Worm (Caenorhabditis elegans) whole organism, L2 larva: ENCODE measurements around the gene B0244.4.

Source experiments
- C34F6.9 ChIP-seq: fragments of 150-350 bp; optimal IDR thresholded peaks from 2 replicates; lab custom pipeline; 2014; ENCODE audit warnings: missing biosample characterization, missing genetic modification characterization
- F13H6.1 ChIP-seq: sonication (generic microtip); optimal IDR thresholded peaks from 2 replicates; lab custom pipeline; 2016; ENCODE audit warnings: missing genetic modification characterization, missing compliant biosample characterization
- Y55F3AM.14 ChIP-seq: fragments of 200-800 bp; sonication (Bioruptor generic); optimal IDR thresholded peaks from 2 replicates; lab custom pipeline; 2018; ENCODE audit warnings: mild to moderate bottlenecking, missing genetic modification characterization, missing compliant biosample characterization
- ZK546.5 ChIP-seq: sonication (generic microtip); optimal IDR thresholded peaks from 2 replicates; lab custom pipeline; 2017; ENCODE audit warnings: missing biosample characterization, missing genetic modification characterization
- alr-1 ChIP-seq: fragments of 150-350 bp; optimal IDR thresholded peaks from 2 replicates; lab custom pipeline; 2014; ENCODE audit warnings: missing biosample characterization, missing genetic modification characterization
- aly-2 ChIP-seq: fragments of 150-350 bp; optimal IDR thresholded peaks from 2 replicates; lab custom pipeline; 2014; ENCODE audit warnings: missing biosample characterization, missing genetic modification characterization
- ama-1 ChIP-seq: fragments of 150-350 bp; optimal IDR thresholded peaks from 2 replicates; lab custom pipeline; 2018; ENCODE audit warnings: inconsistent platforms
- blmp-1 ChIP-seq: sonication (generic microtip); optimal IDR thresholded peaks from 2 replicates; lab custom pipeline; 2017; ENCODE audit warnings: missing genetic modification characterization, mild to moderate bottlenecking, missing compliant biosample characterization, antibody characterized with exemption, moderate library complexity; ENCODE audit not compliant: insufficient read depth
- ceh-82 ChIP-seq: fragments of 150-350 bp; optimal IDR thresholded peaks from 2 replicates; lab custom pipeline; 2014; ENCODE audit warnings: missing biosample characterization, missing genetic modification characterization
- crh-2 ChIP-seq: sonication (generic microtip); optimal IDR thresholded peaks from 2 replicates; lab custom pipeline; 2017; ENCODE audit warnings: missing biosample characterization, missing genetic modification characterization
- egl-27 ChIP-seq: sonication (generic microtip); optimal IDR thresholded peaks from 3 replicates; lab custom pipeline; 2017; ENCODE audit warnings: missing biosample characterization, missing genetic modification reagents, missing genetic modification characterization
- elt-1 ChIP-seq: fragments of 150-350 bp; optimal IDR thresholded peaks from 2 replicates; lab custom pipeline; 2014; ENCODE audit warnings: missing biosample characterization, missing genetic modification characterization
- fos-1 ChIP-seq: fragments of 150-350 bp; optimal IDR thresholded peaks from 2 replicates; lab custom pipeline; 2014; ENCODE audit warnings: missing biosample characterization, missing genetic modification characterization
- lin-11 ChIP-seq: fragments of 150-350 bp; sonication (generic microtip); optimal IDR thresholded peaks from 2 replicates; lab custom pipeline; 2014; ENCODE audit warnings: missing biosample characterization, missing genetic modification characterization, inconsistent platforms, mixed read lengths
- lin-13 ChIP-seq: fragments of 150-350 bp; optimal IDR thresholded peaks from 2 replicates; lab custom pipeline; 2014; ENCODE audit warnings: missing biosample characterization, missing genetic modification reagents, missing genetic modification characterization
- lsy-2 ChIP-seq, 2 experiments: fragments of 150-350 bp in 1 of 2; sonication (generic microtip) in 1 of 2; optimal IDR thresholded peaks; 2 replicates each; lab custom pipeline; 2014 to 2017; ENCODE audit warnings: missing biosample characterization in 2 of 2, missing genetic modification characterization in 2 of 2
- mab-5 ChIP-seq: fragments of 150-350 bp; optimal IDR thresholded peaks from 2 replicates; lab custom pipeline; 2014; ENCODE audit warnings: missing biosample characterization, missing genetic modification characterization
- mdl-1 ChIP-seq, 2 experiments: fragments of 150-350 bp in 1 of 2; sonication (generic microtip) in 1 of 2; optimal IDR thresholded peaks; 2 replicates each; lab custom pipeline; 2017; ENCODE audit warnings: missing biosample characterization in 2 of 2, missing genetic modification characterization in 2 of 2
- nhr-11 ChIP-seq: fragments of 150-350 bp; optimal IDR thresholded peaks from 2 replicates; lab custom pipeline; 2014; ENCODE audit warnings: missing biosample characterization, missing genetic modification characterization
- nhr-129 ChIP-seq: fragments of 150-350 bp; optimal IDR thresholded peaks from 2 replicates; lab custom pipeline; 2014; ENCODE audit warnings: missing biosample characterization, missing genetic modification characterization
- nhr-21 ChIP-seq: fragments of 150-350 bp; optimal IDR thresholded peaks from 2 replicates; lab custom pipeline; 2014; ENCODE audit warnings: missing biosample characterization, missing genetic modification characterization
- nhr-23 ChIP-seq: fragments of 150-350 bp; optimal IDR thresholded peaks from 2 replicates; lab custom pipeline; 2014; ENCODE audit warnings: missing biosample characterization, missing genetic modification reagents, missing genetic modification characterization
- nhr-6 ChIP-seq: fragments of 150-350 bp; optimal IDR thresholded peaks from 2 replicates; lab custom pipeline; 2014; ENCODE audit warnings: missing biosample characterization, missing genetic modification characterization
- sem-4 ChIP-seq: fragments of 150-350 bp; optimal IDR thresholded peaks from 2 replicates; lab custom pipeline; 2014; ENCODE audit warnings: missing biosample characterization, missing genetic modification reagents, missing genetic modification characterization
- sma-3 ChIP-seq: sonication (generic microtip); optimal IDR thresholded peaks from 2 replicates; lab custom pipeline; 2016; ENCODE audit warnings: missing genetic modification reagents, missing genetic modification characterization, missing compliant biosample characterization
- sma-9 ChIP-seq, 2 experiments: fragments of 150-350 bp in 1 of 2; sonication (generic microtip) in 1 of 2; optimal IDR thresholded peaks; 2 replicates each; lab custom pipeline; 2014 to 2016; ENCODE audit warnings: missing genetic modification characterization in 2 of 2, mild to moderate bottlenecking in 1 of 2, missing biosample characterization in 1 of 2, missing compliant biosample characterization in 1 of 2, missing genetic modification reagents in 1 of 2, moderate library complexity in 1 of 2
- snpc-4 ChIP-seq: fragments of 150-350 bp; optimal IDR thresholded peaks from 2 replicates; lab custom pipeline; 2014; ENCODE audit warnings: missing biosample characterization, missing genetic modification characterization
- unc-39 ChIP-seq: fragments of 150-350 bp; optimal IDR thresholded peaks from 2 replicates; lab custom pipeline; 2014; ENCODE audit warnings: missing biosample characterization, missing genetic modification characterization
- unc-55 ChIP-seq: fragments of 150-350 bp; sonication (generic microtip); optimal IDR thresholded peaks from 3 replicates; lab custom pipeline; 2014; ENCODE audit warnings: missing biosample characterization, missing genetic modification reagents, missing genetic modification characterization
- zag-1 ChIP-seq: fragments of 150-350 bp; optimal IDR thresholded peaks from 2 replicates; lab custom pipeline; 2014; ENCODE audit warnings: missing biosample characterization, missing genetic modification characterization
- ztf-4 ChIP-seq: fragments of 150-350 bp; optimal IDR thresholded peaks from 2 replicates; lab custom pipeline; 2014; ENCODE audit warnings: missing biosample characterization, missing genetic modification characterization

Gene B0244.4

ce11 chrIII:5757492-5758045 lies 10.3 kb downstream of the B0244.4 start:
- TF ChIP-seq mdl-1 (tag; optimal IDR thresholded peaks at IDR 0.05; lab: Kevin White, UChicago) (peak in 1 of 2 experiments; percentile 30), sma-9 (GFP tag; optimal IDR thresholded peaks at IDR 0.05; lab: Kevin White, UChicago) (peak; percentile 43), sma-9 (tag; optimal IDR thresholded peaks at IDR 0.05; lab: Kevin White, UChicago) (no peak), C34F6.9 (tag; lab: Kevin White, UChicago) (peak; percentile 19), lsy-2 (tag; optimal IDR thresholded peaks at IDR 0.05; lab: Kevin White, UChicago) (peak in 1 of 2 experiments; percentile 33), zag-1 (tag; lab: Kevin White, UChicago) (peak; percentile 5), alr-1 (tag; lab: Kevin White, UChicago) (no peak), crh-2 (tag; lab: Kevin White, UChicago) (no peak), unc-55 (GFP tag; lab: Kevin White, UChicago) (peak; percentile 29)

ce11 chrIII:5758519-5759099 lies 11.3 kb downstream of the B0244.4 start:
- peak; percentile 55 for TF ChIP-seq nhr-129 (tag; lab: Kevin White, UChicago)
- TF ChIP-seq ztf-4 = peak; percentile 82
- TF ChIP-seq nhr-21 (tag; lab: Kevin White, UChicago) = peak; percentile 11
- no peak for TF ChIP-seq nhr-11 (tag; lab: Kevin White, UChicago)
- TF ChIP-seq blmp-1 (tag; lab: Kevin White, UChicago) = no peak
- no peak for TF ChIP-seq ZK546.5 (tag; lab: Kevin White, UChicago)
- peak; percentile 62 for TF ChIP-seq lin-13 (GFP tag; lab: Kevin White, UChicago)
- no peak for TF ChIP-seq aly-2
- peak; percentile 88 for TF ChIP-seq C34F6.9 (tag; lab: Kevin White, UChicago)
- peak; percentile 43 for TF ChIP-seq nhr-6 (tag; lab: Kevin White, UChicago)
- peak; percentile 35 for TF ChIP-seq F13H6.1 (tag; lab: Kevin White, UChicago)
- TF ChIP-seq elt-1 (tag; lab: Kevin White, UChicago) = no peak
- TF ChIP-seq crh-2 (tag; lab: Kevin White, UChicago) = peak; percentile 78
- TF ChIP-seq lsy-2 (tag; optimal IDR thresholded peaks at IDR 0.05; lab: Kevin White, UChicago) = peak in 1 of 2 experiments; percentile 81
- peak; percentile 41 for TF ChIP-seq lin-11 (tag; lab: Kevin White, UChicago)
- peak; percentile 53 for TF ChIP-seq sem-4 (tag; lab: Kevin White, UChicago)
- TF ChIP-seq unc-55 (GFP tag; lab: Kevin White, UChicago) = peak; percentile 95
- TF ChIP-seq sma-9 (GFP tag; optimal IDR thresholded peaks at IDR 0.05; lab: Kevin White, UChicago) = peak; percentile 81
- TF ChIP-seq sma-9 (tag; optimal IDR thresholded peaks at IDR 0.05; lab: Kevin White, UChicago) = no peak
- peak; percentile 44 for TF ChIP-seq Y55F3AM.14 (GFP tag; lab: Kevin White, UChicago)
- TF ChIP-seq fos-1 (tag; lab: Kevin White, UChicago) = peak; percentile 30
- TF ChIP-seq mab-5 (tag; lab: Kevin White, UChicago) = no peak
- TF ChIP-seq ama-1 (lab: Kevin White, UChicago) = peak; percentile 44
- peak; percentile 27 for TF ChIP-seq egl-27 (tag; lab: Kevin White, UChicago)
- peak; percentile 75 for TF ChIP-seq zag-1 (tag; lab: Kevin White, UChicago)
- TF ChIP-seq mdl-1 (tag; optimal IDR thresholded peaks at IDR 0.05; lab: Kevin White, UChicago) = peak in 1 of 2 experiments; percentile 40
- TF ChIP-seq, all 48 proteins: peak for 19

- TF ChIP-seq ceh-82 (no peak), sem-4 (tag; lab: Kevin White, UChicago) (peak; percentile 36), alr-1 (tag; lab: Kevin White, UChicago) (no peak), egl-27 (tag; lab: Kevin White, UChicago) (no peak), C34F6.9 (tag; lab: Kevin White, UChicago) (peak; percentile 2), snpc-4 (no peak), unc-55 (GFP tag; lab: Kevin White, UChicago) (peak; percentile 32), crh-2 (tag; lab: Kevin White, UChicago) (no peak), sma-9 (GFP tag; optimal IDR thresholded peaks at IDR 0.05; lab: Kevin White, UChicago) (no peak), sma-9 (tag; optimal IDR thresholded peaks at IDR 0.05; lab: Kevin White, UChicago) (no peak), elt-1 (tag; lab: Kevin White, UChicago) (no peak), unc-39 (tag; lab: Kevin White, UChicago) (no peak)
Observed at ce11 chrIII:5760721-5761120, 13.4 kb downstream of the B0244.4 start.

- TF ChIP-seq nhr-23 (tag; lab: Kevin White, UChicago) (no peak), nhr-21 (tag; lab: Kevin White, UChicago) (no peak), sma-3 (GFP tag; lab: Kevin White, UChicago) (peak; percentile 2)
Observed at ce11 chrIII:5761886-5762285, 14.6 kb downstream of the B0244.4 start.
